Worm (Caenorhabditis elegans) whole organism, L1 larva: ENCODE results near the gene gln-5.

Experiments used
- Y116A8C.19 ChIP-seq: sonication (generic microtip); optimal IDR thresholded peaks from 2 replicates; lab custom pipeline; 2016; ENCODE audit warnings: missing compliant biosample characterization, missing genetic modification characterization, borderline replicate concordance
- alr-1 ChIP-seq: fragments of 200-800 bp; sonication (Bioruptor generic); optimal IDR thresholded peaks from 2 replicates; lab custom pipeline; 2018; ENCODE audit warnings: borderline replicate concordance, mild to moderate bottlenecking, missing genetic modification characterization, missing compliant biosample characterization
- ceh-63 ChIP-seq: fragments of 200-800 bp; sonication (Bioruptor generic); optimal IDR thresholded peaks from 2 replicates; lab custom pipeline; 2018; ENCODE audit warnings: mild to moderate bottlenecking, missing genetic modification characterization, missing compliant biosample characterization
- ceh-88 ChIP-seq: fragments of 200-800 bp; sonication (Bioruptor generic); IDR thresholded peaks from 2 replicates; pipeline ENCODE4 v1.3.6; 2022; ENCODE audit warnings: missing genetic modification characterization, missing compliant biosample characterization
- ces-1 ChIP-seq: fragments of 150-350 bp; optimal IDR thresholded peaks from 2 replicates; lab custom pipeline; 2014; ENCODE audit warnings: missing biosample characterization, missing genetic modification reagents, missing genetic modification characterization
- dsc-1 ChIP-seq: sonication (generic microtip); optimal IDR thresholded peaks from 2 replicates; lab custom pipeline; 2016; ENCODE audit warnings: mild to moderate bottlenecking, missing genetic modification characterization, missing compliant biosample characterization
- efl-1 ChIP-seq, 4 experiments: fragments of 150-350 bp; optimal IDR thresholded peaks in 3 of 4; peaks in 1 of 4; 1 replicate in 1 of 4; 2 replicates in 3 of 4; lab custom pipeline; 2014; ENCODE audit warnings: missing biosample characterization in 2 of 4, missing genetic modification characterization in 2 of 4, missing genetic modification reagents in 2 of 4
- fkh-10 ChIP-seq: sonication (generic microtip); optimal IDR thresholded peaks from 2 replicates; lab custom pipeline; 2017; ENCODE audit warnings: missing biosample characterization, missing genetic modification reagents, missing genetic modification characterization
- hlh-17 ChIP-seq: fragments of 200-800 bp; sonication (Bioruptor generic); optimal IDR thresholded peaks from 2 replicates; lab custom pipeline; 2018; ENCODE audit warnings: missing genetic modification characterization, mild to moderate bottlenecking, missing compliant biosample characterization, moderate library complexity, borderline replicate concordance
- hlh-4 ChIP-seq: sonication (generic microtip); optimal IDR thresholded peaks from 2 replicates; lab custom pipeline; 2016; ENCODE audit warnings: mild to moderate bottlenecking, missing genetic modification characterization, missing compliant biosample characterization
- jun-1 ChIP-seq: fragments of 150-350 bp; optimal IDR thresholded peaks from 2 replicates; lab custom pipeline; 2014; ENCODE audit warnings: missing biosample characterization, missing genetic modification reagents, missing genetic modification characterization
- lin-14 ChIP-seq: fragments of 200-800 bp; sonication (Bioruptor generic); optimal IDR thresholded peaks from 2 replicates; lab custom pipeline; 2018; ENCODE audit warnings: mild to moderate bottlenecking, missing genetic modification characterization, moderate library complexity, missing compliant biosample characterization
- lsy-2 ChIP-seq, 2 experiments: fragments of 150-350 bp; optimal IDR thresholded peaks; 2 replicates each; lab custom pipeline; 2014; ENCODE audit warnings: missing biosample characterization in 2 of 2, missing genetic modification characterization in 2 of 2
- mab-9 ChIP-seq: fragments of 200-800 bp; sonication (Bioruptor generic); IDR thresholded peaks from 2 replicates; pipeline ENCODE4 v1.3.6; 2022; ENCODE audit warnings: missing genetic modification reagents, missing genetic modification characterization, missing compliant biosample characterization
- mdl-1 ChIP-seq, 2 experiments: fragments of 150-350 bp; optimal IDR thresholded peaks; 2 replicates each; lab custom pipeline; 2014 to 2017; ENCODE audit warnings: missing biosample characterization in 2 of 2, missing genetic modification characterization in 2 of 2, inconsistent platforms in 1 of 2
- nhr-19 ChIP-seq: fragments of 200-800 bp; sonication (Bioruptor generic); conservative IDR thresholded peaks from 2 replicates; pipeline ENCODE4 v1.3.6; 2022; ENCODE audit warnings: missing genetic modification characterization, missing compliant biosample characterization
- nhr-20 ChIP-seq: sonication (generic microtip); optimal IDR thresholded peaks from 2 replicates; lab custom pipeline; 2016; ENCODE audit warnings: mild to moderate bottlenecking, missing genetic modification characterization, missing compliant biosample characterization
- nhr-237 ChIP-seq: fragments of 150-350 bp; optimal IDR thresholded peaks from 2 replicates; lab custom pipeline; 2014; ENCODE audit warnings: missing biosample characterization, missing genetic modification characterization
- nhr-47 ChIP-seq: sonication (generic microtip); optimal IDR thresholded peaks from 2 replicates; lab custom pipeline; 2016; ENCODE audit warnings: mild to moderate bottlenecking, missing genetic modification characterization, moderate library complexity, missing compliant biosample characterization
- pqm-1 ChIP-seq: sonication (generic microtip); optimal IDR thresholded peaks from 3 replicates; lab custom pipeline; 2017; ENCODE audit warnings: missing biosample characterization, missing genetic modification characterization
- skn-1 ChIP-seq: fragments of 150-350 bp; optimal IDR thresholded peaks from 2 replicates; lab custom pipeline; 2014; ENCODE audit warnings: missing biosample characterization, missing genetic modification characterization
- snpc-4 ChIP-seq: fragments of 150-350 bp; optimal IDR thresholded peaks from 2 replicates; lab custom pipeline; 2014; ENCODE audit warnings: missing biosample characterization, missing genetic modification characterization
- sox-4 ChIP-seq: sonication (generic microtip); optimal IDR thresholded peaks from 2 replicates; lab custom pipeline; 2016; ENCODE audit warnings: missing genetic modification characterization, missing compliant biosample characterization
- swsn-7 ChIP-seq: sonication (generic microtip); optimal IDR thresholded peaks from 2 replicates; lab custom pipeline; 2016; ENCODE audit warnings: missing genetic modification characterization, missing compliant biosample characterization
- unc-30 ChIP-seq: sonication (generic microtip); optimal IDR thresholded peaks from 2 replicates; lab custom pipeline; 2017; ENCODE audit warnings: missing biosample characterization, missing genetic modification characterization
- unc-98 ChIP-seq: fragments of 200-800 bp; sonication (Bioruptor generic); IDR thresholded peaks from 2 replicates; pipeline ENCODE4 v1.3.6; 2022; ENCODE audit warnings: missing genetic modification characterization, missing compliant biosample characterization
- zag-1 ChIP-seq: fragments of 150-350 bp; optimal IDR thresholded peaks from 2 replicates; lab custom pipeline; 2014; ENCODE audit warnings: missing biosample characterization, missing genetic modification characterization
- zip-4 ChIP-seq: fragments of 200-800 bp; sonication (Bioruptor generic); optimal IDR thresholded peaks from 2 replicates; lab custom pipeline; 2018; ENCODE audit warnings: mild to moderate bottlenecking, missing genetic modification characterization, moderate library complexity, missing compliant biosample characterization

The gln-5 gene

ce11 chrIV:17238951-17239350, 34.5 kb downstream of the gln-5 start:
- no peak for TF ChIP-seq nhr-237 (tag; lab: Kevin White, UChicago)
- TF ChIP-seq lsy-2 (tag; optimal IDR thresholded peaks at IDR 0.05; lab: Kevin White, UChicago): no peak
- peak; percentile 90 for TF ChIP-seq fkh-10

ce11 chrIV:17237029-17237428, 36.4 kb downstream of the gln-5 start:
- TF ChIP-seq fkh-10 (peak; percentile 83), hlh-4 (no peak), lin-14 (GFP tag; lab: Kevin White, UChicago) (peak; percentile 45)

ce11 chrIV:17233494-17233893, 40.0 kb downstream of the gln-5 start:
- TF ChIP-seq alr-1: no peak
- TF ChIP-seq ces-1: peak; percentile 30
- peak; percentile 57 for TF ChIP-seq lin-14 (GFP tag; lab: Kevin White, UChicago)
- TF ChIP-seq skn-1: no peak
- peak; percentile 79 for TF ChIP-seq fkh-10
- no peak for TF ChIP-seq efl-1 (optimal IDR thresholded peaks at IDR 0.05; lab: Kevin White, UChicago)
- TF ChIP-seq efl-1 (GFP tag; optimal IDR thresholded peaks at IDR 0.05 in 1 of 2; lab: Kevin White, UChicago): peak in 1 of 2 experiments; percentile 6
- TF ChIP-seq nhr-47: no peak
- no peak for TF ChIP-seq unc-30

- TF ChIP-seq Y116A8C.19 (no peak), ceh-88 (GFP tag; lab: Robert Waterston, UW) (no peak), zip-4 (GFP tag; lab: Kevin White, UChicago) (no peak), fkh-10 (peak; percentile 1), dsc-1 (tag; lab: Kevin White, UChicago) (no peak)
Measured at ce11 chrIV:17232899-17233298, 40.6 kb downstream of the gln-5 start.

ce11 chrIV:17230958-17231357, 42.5 kb downstream of the gln-5 start, which contains the start of gene npr-32:
npr-32 (minus strand) TSS chrIV:17231058.
- TF ChIP-seq mdl-1 (tag; optimal IDR thresholded peaks at IDR 0.05; lab: Kevin White, UChicago) (no peak), hlh-17 (no peak), ceh-63 (GFP tag; lab: Kevin White, UChicago) (no peak), nhr-20 (no peak), Y116A8C.19 (no peak), nhr-19 (GFP tag; lab: Robert Waterston, UW) (no peak), skn-1 (no peak), hlh-4 (no peak), unc-98 (GFP tag; lab: Robert Waterston, UW) (no peak), sox-4 (no peak), unc-30 (no peak), pqm-1 (no peak), swsn-7 (tag; lab: Kevin White, UChicago) (no peak), nhr-237 (tag; lab: Kevin White, UChicago) (no peak), zag-1 (no peak), jun-1 (tag; lab: Kevin White, UChicago) (no peak), mab-9 (GFP tag; lab: Robert Waterston, UW) (no peak)

ce11 chrIV:17223474-17223873, 50.0 kb downstream of the gln-5 start, which contains the start of gene Y116A8B.4:
Y116A8B.4 (plus strand) TSS chrIV:17223774.
- no peak for TF ChIP-seq snpc-4 (tag; lab: Kevin White, UChicago)
